Worm (Caenorhabditis elegans): Measurements from ENCODE around the gene clec-57.

ce11 chrV:14504120-14504519 lies 35.1 kb downstream of the clec-57 start:
- no peak for TF ChIP-seq cog-1 (tag; optimal IDR thresholded peaks at IDR 0.05)
- TF ChIP-seq ztf-29 (GFP tag; IDR thresholded peaks at IDR 0.05) = no peak
- no peak for TF ChIP-seq tab-1 (GFP tag; IDR thresholded peaks at IDR 0.05)
- TF ChIP-seq klf-2 (GFP tag; conservative IDR thresholded peaks at IDR 0.05) = no peak
- TF ChIP-seq med-1 (GFP tag; optimal IDR thresholded peaks at IDR 0.05; ENCODE audit: insufficient read depth) = no peak
- no peak for TF ChIP-seq T22C8.4 (GFP tag; IDR thresholded peaks at IDR 0.05)
- no peak for TF ChIP-seq flt-1 (GFP tag; IDR thresholded peaks at IDR 0.05)
- TF ChIP-seq ref-1 (GFP tag; conservative IDR thresholded peaks at IDR 0.05) = no peak
- no peak for TF ChIP-seq ztf-23 (GFP tag; IDR thresholded peaks at IDR 0.05)
